Worm (Caenorhabditis elegans): ENCODE results near the gene tyr-6.

Gene tyr-6

ce11 chrIV:6524531-6524930 is 44.2 kb downstream of the tyr-6 start, which contains the start of gene C01G5.5:
TSS of gene C01G5.5 (plus strand) at chrIV:6524610.
- no peak for TF ChIP-seq sdc-2 (tag; optimal IDR thresholded peaks at IDR 0.05)
- no peak for TF ChIP-seq ahr-1 (tag; optimal IDR thresholded peaks at IDR 0.05)
- no peak for TF ChIP-seq rnt-1 (tag; optimal IDR thresholded peaks at IDR 0.05)
- TF ChIP-seq ceh-19 (GFP tag; optimal IDR thresholded peaks at IDR 0.05) = no peak
- no peak for TF ChIP-seq ceh-30 (tag; optimal IDR thresholded peaks at IDR 0.05)
- no peak for TF ChIP-seq hlh-15 (tag; optimal IDR thresholded peaks at IDR 0.05)
- TF ChIP-seq F13H6.1 (tag; optimal IDR thresholded peaks at IDR 0.05) = no peak
- no peak for TF ChIP-seq che-1 (tag; optimal IDR thresholded peaks at IDR 0.05)
- no peak for TF ChIP-seq hlh-8 (tag; optimal IDR thresholded peaks at IDR 0.05)
- TF ChIP-seq ama-1 (optimal IDR thresholded peaks at IDR 0.05) = no peak

ce11 chrIV:6526522-6526921 is 46.2 kb downstream of the tyr-6 start:
- TF ChIP-seq lim-6 (tag; optimal IDR thresholded peaks at IDR 0.05) = no peak
- no peak for TF ChIP-seq syd-9 (tag; optimal IDR thresholded peaks at IDR 0.05)
- no peak for TF ChIP-seq lin-11 (tag; optimal IDR thresholded peaks at IDR 0.05)
- TF ChIP-seq hlh-8 (tag; optimal IDR thresholded peaks at IDR 0.05) = no peak
- no peak for TF ChIP-seq madf-2 (tag; optimal IDR thresholded peaks at IDR 0.05)
- no peak for TF ChIP-seq hlh-30 (tag; optimal IDR thresholded peaks at IDR 0.05; ENCODE audit: insufficient read depth)
- no peak for TF ChIP-seq tbx-7 (tag; optimal IDR thresholded peaks at IDR 0.05)
- no peak for TF ChIP-seq npax-4 (tag; optimal IDR thresholded peaks at IDR 0.05)
- no peak for TF ChIP-seq unc-3 (GFP tag; conservative IDR thresholded peaks at IDR 0.05)
- no peak for TF ChIP-seq unc-3 (tag; optimal IDR thresholded peaks at IDR 0.05)
- TF ChIP-seq fkh-6 (tag; optimal IDR thresholded peaks at IDR 0.05) = no peak
- TF ChIP-seq K09A11.1 (tag; optimal IDR thresholded peaks at IDR 0.05; ENCODE audit: insufficient read depth) = no peak
- TF ChIP-seq C08G9.2 (tag; optimal IDR thresholded peaks at IDR 0.05) = no peak
- TF ChIP-seq ceh-45 (GFP tag; IDR thresholded peaks at IDR 0.05) = no peak
- TF ChIP-seq sdc-2 (tag; optimal IDR thresholded peaks at IDR 0.05) = no peak
- TF ChIP-seq ceh-18 (tag; optimal IDR thresholded peaks at IDR 0.05) = no peak
- TF ChIP-seq sox-2 (GFP tag; IDR thresholded peaks at IDR 0.05) = no peak
- TF ChIP-seq F13H6.1 (tag; optimal IDR thresholded peaks at IDR 0.05) = no peak
- no peak for TF ChIP-seq ttx-3 (tag; optimal IDR thresholded peaks at IDR 0.05)
- TF ChIP-seq ceh-9 (tag; optimal IDR thresholded peaks at IDR 0.05) = no peak
- no peak for TF ChIP-seq K02D7.2 (tag; optimal IDR thresholded peaks at IDR 0.05)

ce11 chrIV:6528202-6528601 is 47.9 kb downstream of the tyr-6 start:
- TF ChIP-seq hlh-15 (tag; optimal IDR thresholded peaks at IDR 0.05) = no peak
- no peak for TF ChIP-seq dve-1 (tag; optimal IDR thresholded peaks at IDR 0.05)
- TF ChIP-seq ahr-1 (tag; optimal IDR thresholded peaks at IDR 0.05) = no peak
- no peak for TF ChIP-seq hlh-30 (tag; optimal IDR thresholded peaks at IDR 0.05; ENCODE audit: insufficient read depth)
- TF ChIP-seq madf-2 (tag; optimal IDR thresholded peaks at IDR 0.05) = no peak
- TF ChIP-seq hlh-6 (tag; optimal IDR thresholded peaks at IDR 0.05) = no peak
- no peak for TF ChIP-seq T23F11.4 (GFP tag; optimal IDR thresholded peaks at IDR 0.05)
- TF ChIP-seq odd-2 (tag; optimal IDR thresholded peaks at IDR 0.05) = no peak
- no peak for TF ChIP-seq Y22D7AL.16 (tag; optimal IDR thresholded peaks at IDR 0.05)
- no peak for TF ChIP-seq unc-86 (tag; optimal IDR thresholded peaks at IDR 0.05)
- no peak for TF ChIP-seq ceh-48 (tag; optimal IDR thresholded peaks at IDR 0.05)
- no peak for TF ChIP-seq F13H6.1 (tag; optimal IDR thresholded peaks at IDR 0.05)
- TF ChIP-seq unc-3 (GFP tag; conservative IDR thresholded peaks at IDR 0.05) = no peak
- no peak for TF ChIP-seq unc-3 (tag; optimal IDR thresholded peaks at IDR 0.05)
- TF ChIP-seq gmeb-2 (tag; optimal IDR thresholded peaks at IDR 0.05) = no peak
- no peak for TF ChIP-seq ceh-9 (tag; optimal IDR thresholded peaks at IDR 0.05)

- TF ChIP-seq pha-4 (tag; optimal IDR thresholded peaks at IDR 0.05) = no peak
- TF ChIP-seq ceh-22 (tag; optimal IDR thresholded peaks at IDR 0.05) = no peak
- no peak for TF ChIP-seq hlh-8 (tag; optimal IDR thresholded peaks at IDR 0.05)
- no peak for TF ChIP-seq hlh-13 (GFP tag; optimal IDR thresholded peaks at IDR 0.05)
- no peak for TF ChIP-seq ztf-16 (tag; optimal IDR thresholded peaks at IDR 0.05)
- TF ChIP-seq unc-55 (GFP tag; optimal IDR thresholded peaks at IDR 0.05) = no peak
- TF ChIP-seq T23F11.4 (GFP tag; optimal IDR thresholded peaks at IDR 0.05) = no peak
- no peak for TF ChIP-seq fax-1 (tag; optimal IDR thresholded peaks at IDR 0.05)
- TF ChIP-seq pax-1 (tag; optimal IDR thresholded peaks at IDR 0.05) = no peak
- TF ChIP-seq ceh-48 (tag; optimal IDR thresholded peaks at IDR 0.05) = no peak
- no peak for TF ChIP-seq ceh-19 (GFP tag; optimal IDR thresholded peaks at IDR 0.05)
- no peak for TF ChIP-seq hlh-15 (tag; optimal IDR thresholded peaks at IDR 0.05)
- TF ChIP-seq pat-9 (tag; optimal IDR thresholded peaks at IDR 0.05) = no peak
- no peak for TF ChIP-seq sox-4 (tag; optimal IDR thresholded peaks at IDR 0.05)
- no peak for TF ChIP-seq zip-5 (tag; optimal IDR thresholded peaks at IDR 0.05)
- TF ChIP-seq ceh-6 (GFP tag; optimal IDR thresholded peaks at IDR 0.05) = no peak
- no peak for TF ChIP-seq ceh-30 (tag; optimal IDR thresholded peaks at IDR 0.05)
- no peak for TF ChIP-seq ceh-34 (tag; optimal IDR thresholded peaks at IDR 0.05)
- TF ChIP-seq K09A11.1 (tag; optimal IDR thresholded peaks at IDR 0.05; ENCODE audit: insufficient read depth) = no peak
- no peak for TF ChIP-seq lin-11 (tag; optimal IDR thresholded peaks at IDR 0.05)
Observed at ce11 chrIV:6529832-6530231, 49.5 kb downstream of the tyr-6 start.
